Fruit fly (Drosophila melanogaster) whole organism, embryonic: ENCODE measurements around the gene CG18545.
A peak's percentile ranks its signal among the peaks of the same experiment; 100 is the strongest.

Experiments used
- Atf3 ChIP-seq: fragments of 200-800 bp; sonication (Bioruptor generic); optimal IDR thresholded peaks from 3 replicates; lab custom pipeline; 2016; ENCODE audit warnings: missing biosample characterization, missing genetic modification characterization
- CG10267 ChIP-seq: fragments of 200-800 bp; sonication (Bioruptor generic); optimal IDR thresholded peaks from 2 replicates; lab custom pipeline; 2018; ENCODE audit warnings: missing biosample characterization, mild to moderate bottlenecking, missing genetic modification characterization, moderate library complexity
- CG10274 ChIP-seq: fragments of 200-800 bp; sonication (Bioruptor generic); optimal IDR thresholded peaks from 3 replicates; lab custom pipeline; 2017; ENCODE audit warnings: missing biosample characterization, mild to moderate bottlenecking, missing genetic modification characterization
- CG12769 ChIP-seq: fragments of 200-800 bp; sonication (Bioruptor generic); optimal IDR thresholded peaks from 2 replicates; lab custom pipeline; 2019; ENCODE audit warnings: missing biosample characterization, mild to moderate bottlenecking, missing genetic modification characterization, moderate library complexity
- CG14710 ChIP-seq: fragments of 200-800 bp; sonication (Bioruptor generic); optimal IDR thresholded peaks from 3 replicates; lab custom pipeline; 2019; ENCODE audit warnings: missing biosample characterization, mild to moderate bottlenecking, missing genetic modification characterization, moderate library complexity
- CG14860 ChIP-seq: fragments of 200-800 bp; sonication (Bioruptor generic); IDR thresholded peaks from 3 replicates; pipeline ENCODE4 v1.3.6; 2022; ENCODE audit warnings: missing biosample characterization, missing genetic modification characterization; ENCODE audit not compliant: partially characterized antibody
- CG1529 ChIP-seq: fragments of 200-800 bp; sonication (Bioruptor generic); optimal IDR thresholded peaks from 3 replicates; lab custom pipeline; 2018; ENCODE audit warnings: missing biosample characterization, missing genetic modification characterization
- CG16779 ChIP-seq: fragments of 200-800 bp; sonication (Bioruptor generic); IDR thresholded peaks from 2 replicates; pipeline ENCODE4 v1.3.6; 2022; ENCODE audit warnings: missing biosample characterization, missing genetic modification characterization
- CG1832 ChIP-seq: fragments of 200-800 bp; sonication (Bioruptor generic); optimal IDR thresholded peaks from 2 replicates; lab custom pipeline; 2017; ENCODE audit warnings: missing biosample characterization, mild to moderate bottlenecking, missing genetic modification characterization, inconsistent platforms
- CG30403 ChIP-seq: fragments of 200-800 bp; sonication (Bioruptor generic); optimal IDR thresholded peaks from 3 replicates; lab custom pipeline; 2016; ENCODE audit warnings: missing biosample characterization, missing genetic modification characterization
- CG32532 ChIP-seq: fragments of 200-800 bp; sonication (Bioruptor generic); IDR thresholded peaks from 2 replicates; pipeline ENCODE4 v1.3.6; 2022; ENCODE audit warnings: missing biosample characterization, missing genetic modification characterization
- CG33557 ChIP-seq: fragments of 200-800 bp; sonication (Bioruptor generic); optimal IDR thresholded peaks from 2 replicates; lab custom pipeline; 2019; ENCODE audit warnings: missing biosample characterization, mild to moderate bottlenecking, missing genetic modification characterization, moderate library complexity
- CG3995 ChIP-seq: fragments of 200-800 bp; sonication (Bioruptor generic); optimal IDR thresholded peaks from 3 replicates; lab custom pipeline; 2016; ENCODE audit warnings: missing biosample characterization, missing genetic modification characterization
- CG4820 ChIP-seq: fragments of 200-800 bp; sonication (Bioruptor generic); optimal IDR thresholded peaks from 3 replicates; lab custom pipeline; 2016; ENCODE audit warnings: missing biosample characterization, missing genetic modification characterization
- CG5953 ChIP-seq: fragments of 200-800 bp; sonication (Bioruptor generic); IDR thresholded peaks from 2 replicates; pipeline ENCODE4 v1.3.6; 2022; ENCODE audit warnings: missing biosample characterization, missing genetic modification characterization
- CG7357 ChIP-seq: fragments of 200-800 bp; sonication (Bioruptor generic); IDR thresholded peaks from 3 replicates; pipeline ENCODE4 v1.3.6; 2022; ENCODE audit warnings: missing biosample characterization, missing genetic modification characterization
- CG7963 ChIP-seq: fragments of 200-800 bp; sonication (Bioruptor generic); IDR thresholded peaks from 3 replicates; pipeline ENCODE4 v1.3.6; 2022; ENCODE audit warnings: missing biosample characterization, missing genetic modification characterization; ENCODE audit not compliant: partially characterized antibody
- CG8290 ChIP-seq, 3 experiments: fragments of 200-800 bp; sonication (Bioruptor generic); optimal IDR thresholded peaks; 2 replicates each; lab custom pipeline; 2016 to 2019; ENCODE audit warnings: missing biosample characterization in 3 of 3, missing genetic modification characterization in 3 of 3, mild to moderate bottlenecking in 2 of 3, moderate library complexity in 1 of 3
- CG9215 ChIP-seq: fragments of 200-800 bp; sonication (Bioruptor generic); IDR thresholded peaks from 2 replicates; pipeline ENCODE4 v1.3.6; 2022; ENCODE audit warnings: missing biosample characterization, missing genetic modification characterization
- CG9437 ChIP-seq: fragments of 200-800 bp; sonication (Bioruptor generic); optimal IDR thresholded peaks from 2 replicates; lab custom pipeline; 2018; ENCODE audit warnings: missing biosample characterization, mild to moderate bottlenecking, missing genetic modification characterization
- CHES-1-like ChIP-seq: fragments of 200-800 bp; sonication (Bioruptor generic); optimal IDR thresholded peaks from 2 replicates; lab custom pipeline; 2016; ENCODE audit warnings: missing biosample characterization, missing genetic modification characterization
- Doc2 ChIP-seq: fragments of 200-800 bp; sonication (Bioruptor generic); IDR thresholded peaks from 2 replicates; pipeline ENCODE4 v1.3.6; 2022; ENCODE audit warnings: missing biosample characterization, missing genetic modification characterization
- GATAe ChIP-seq: fragments of 200-800 bp; sonication (Bioruptor generic); conservative IDR thresholded peaks from 2 replicates; pipeline ENCODE4 v1.3.6; 2022; ENCODE audit warnings: missing biosample characterization, missing genetic modification characterization
- H2.0 ChIP-seq: fragments of 200-800 bp; sonication (Bioruptor generic); IDR thresholded peaks from 2 replicates; pipeline ENCODE4 v1.3.6; 2022; ENCODE audit warnings: missing biosample characterization, missing genetic modification characterization
- HmgD ChIP-seq: fragments of 200-800 bp; sonication (Bioruptor generic); optimal IDR thresholded peaks from 3 replicates; lab custom pipeline; 2016; ENCODE audit warnings: missing biosample characterization, missing genetic modification characterization
- Mrtf ChIP-seq: fragments of 200-800 bp; sonication (Bioruptor generic); IDR thresholded peaks from 3 replicates; pipeline ENCODE4 v1.3.6; 2022; ENCODE audit warnings: missing biosample characterization, missing genetic modification characterization
- Opbp ChIP-seq: fragments of 200-800 bp; sonication (Bioruptor generic); IDR thresholded peaks from 3 replicates; pipeline ENCODE4 v1.3.6; 2022; ENCODE audit warnings: missing biosample characterization, missing genetic modification characterization; ENCODE audit not compliant: partially characterized antibody
- PHDP ChIP-seq: fragments of 200-800 bp; sonication (Bioruptor generic); optimal IDR thresholded peaks from 3 replicates; lab custom pipeline; 2018; ENCODE audit warnings: missing biosample characterization, mild to moderate bottlenecking, missing genetic modification characterization, moderate library complexity
- Ravus ChIP-seq: fragments of 200-800 bp; sonication (Bioruptor generic); IDR thresholded peaks from 2 replicates; pipeline ENCODE4 v1.3.6; 2022; ENCODE audit warnings: missing biosample characterization, missing genetic modification characterization
- Scr ChIP-seq: fragments of 200-800 bp; sonication (Bioruptor generic); IDR thresholded peaks from 2 replicates; pipeline ENCODE4 v1.3.6; 2022; ENCODE audit warnings: missing biosample characterization, missing genetic modification characterization; ENCODE audit not compliant: partially characterized antibody
- Trl ChIP-seq, 3 experiments: fragments of >200 bp in 2 of 3; fragments of 200-800 bp in 1 of 3; sonication (Bioruptor generic) in 1 of 3; optimal IDR thresholded peaks; 2 replicates in 1 of 3; 3 replicates in 2 of 3; lab custom pipeline; 2016 to 2017; ENCODE audit warnings: missing biosample characterization in 1 of 3, missing genetic modification characterization in 1 of 3
- Vsx1 ChIP-seq: fragments of 200-800 bp; sonication (Bioruptor generic); optimal IDR thresholded peaks from 2 replicates; lab custom pipeline; 2017; ENCODE audit warnings: missing biosample characterization, mild to moderate bottlenecking, missing genetic modification characterization, missing genetic modification reagents
- ap ChIP-seq: fragments of 200-800 bp; sonication (Bioruptor generic); IDR thresholded peaks from 2 replicates; pipeline ENCODE4 v1.3.6; 2022; ENCODE audit warnings: missing biosample characterization, missing genetic modification characterization
- ara ChIP-seq: fragments of 200-800 bp; sonication (Bioruptor generic); IDR thresholded peaks from 2 replicates; pipeline ENCODE4 v1.3.6; 2022; ENCODE audit warnings: missing biosample characterization, missing genetic modification characterization
- chinmo ChIP-seq: fragments of 200-800 bp; sonication (Bioruptor generic); IDR thresholded peaks from 4 replicates; pipeline ENCODE4 v1.3.6; 2022; ENCODE audit warnings: missing biosample characterization, missing genetic modification characterization; ENCODE audit not compliant: partially characterized antibody
- cwo ChIP-seq: fragments of 200-800 bp; sonication (Bioruptor generic); optimal IDR thresholded peaks from 3 replicates; lab custom pipeline; 2017; ENCODE audit warnings: missing biosample characterization, missing genetic modification characterization, mild to moderate bottlenecking, moderate library complexity, missing genetic modification reagents
- da ChIP-seq: fragments of 200-800 bp; sonication (Bioruptor generic); optimal IDR thresholded peaks from 2 replicates; lab custom pipeline; 2016; ENCODE audit warnings: missing biosample characterization, missing genetic modification characterization
- danr ChIP-seq: fragments of 200-800 bp; sonication (Bioruptor generic); IDR thresholded peaks from 2 replicates; pipeline ENCODE4 v1.3.6; 2022; ENCODE audit warnings: missing biosample characterization, missing genetic modification characterization
- exex ChIP-seq: fragments of 200-800 bp; sonication (Bioruptor generic); optimal IDR thresholded peaks from 4 replicates; lab custom pipeline; 2018; ENCODE audit warnings: missing biosample characterization, mild to moderate bottlenecking, missing genetic modification characterization, moderate library complexity
- hbn ChIP-seq: fragments of 200-800 bp; sonication (Bioruptor generic); IDR thresholded peaks from 2 replicates; pipeline ENCODE4 v1.3.6; 2022; ENCODE audit warnings: missing biosample characterization, missing genetic modification characterization; ENCODE audit not compliant: partially characterized antibody
- her ChIP-seq: fragments of 200-800 bp; sonication (Bioruptor generic); optimal IDR thresholded peaks from 2 replicates; lab custom pipeline; 2016; ENCODE audit warnings: missing biosample characterization, missing genetic modification characterization
- knrl ChIP-seq: fragments of 200-800 bp; sonication (Bioruptor generic); IDR thresholded peaks from 3 replicates; pipeline ENCODE4 v1.3.6; 2022; ENCODE audit warnings: missing biosample characterization, missing genetic modification characterization; ENCODE audit not compliant: partially characterized antibody
- lab ChIP-seq: fragments of 200-800 bp; sonication (Bioruptor generic); optimal IDR thresholded peaks from 3 replicates; lab custom pipeline; 2017; ENCODE audit warnings: missing biosample characterization, missing genetic modification characterization, mild to moderate bottlenecking, moderate library complexity, missing genetic modification reagents
- lilli ChIP-seq: fragments of 200-800 bp; sonication (Bioruptor generic); optimal IDR thresholded peaks from 3 replicates; lab custom pipeline; 2016; ENCODE audit warnings: missing biosample characterization, missing genetic modification characterization
- lola ChIP-seq, 3 experiments: fragments of >200 bp in 2 of 3; fragments of 200-800 bp in 1 of 3; sonication (Bioruptor generic) in 1 of 3; optimal IDR thresholded peaks; 2 replicates each; lab custom pipeline; 2017 to 2019; ENCODE audit warnings: missing biosample characterization in 3 of 3, missing genetic modification characterization in 3 of 3, mild to moderate bottlenecking in 1 of 3, moderate library complexity in 1 of 3
- peb ChIP-seq: fragments of 200-800 bp; sonication (Bioruptor generic); IDR thresholded peaks from 2 replicates; pipeline ENCODE4 v1.3.6; 2022; ENCODE audit warnings: missing biosample characterization, missing genetic modification characterization
- pho ChIP-seq: fragments of 200-800 bp; sonication (Bioruptor generic); optimal IDR thresholded peaks from 2 replicates; lab custom pipeline; 2016; ENCODE audit warnings: missing biosample characterization, missing genetic modification characterization
- row ChIP-seq: fragments of 200-800 bp; sonication (Bioruptor generic); IDR thresholded peaks from 3 replicates; pipeline ENCODE4 v1.3.6; 2022; ENCODE audit warnings: missing biosample characterization, missing genetic modification characterization
- sim ChIP-seq: fragments of 200-800 bp; sonication (Bioruptor generic); IDR thresholded peaks from 2 replicates; pipeline ENCODE4 v1.3.6; 2022; ENCODE audit warnings: missing biosample characterization, missing genetic modification characterization
- slou ChIP-seq: fragments of 200-800 bp; sonication (Bioruptor generic); optimal IDR thresholded peaks from 3 replicates; lab custom pipeline; 2016; ENCODE audit warnings: missing biosample characterization, missing genetic modification characterization
- wdn ChIP-seq: fragments of 200-800 bp; sonication (Bioruptor generic); IDR thresholded peaks from 2 replicates; pipeline ENCODE4 v1.3.6; 2022; ENCODE audit warnings: missing biosample characterization, missing genetic modification characterization

CG18545 gene

DNA sequence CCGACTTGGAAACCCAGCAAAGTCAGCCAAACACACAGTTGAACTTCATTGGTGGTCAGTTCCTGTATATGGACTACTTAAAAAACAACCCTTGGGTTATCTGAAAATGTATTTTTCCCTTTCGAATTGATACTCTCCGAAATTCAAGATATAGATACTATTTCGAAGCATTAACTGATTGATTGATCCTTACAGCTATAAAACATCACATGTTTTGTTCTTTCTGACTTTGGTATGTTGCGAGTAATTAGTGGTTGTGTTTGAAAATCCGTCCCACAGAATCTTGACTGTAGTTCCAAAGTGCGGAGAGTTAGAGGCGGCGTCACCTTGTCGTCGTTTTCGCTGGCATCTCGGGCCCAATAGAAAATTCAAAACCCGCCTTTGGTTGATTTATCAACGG lies 39.3 kb downstream of the CG18545 start (continued):
- no peak for TF ChIP-seq danr (GFP tag; lab: Robert Waterston, UW)
- no peak for TF ChIP-seq CG7357
- no peak for TF ChIP-seq Ravus
- no peak for TF ChIP-seq Atf3 (GFP tag; lab: Kevin White, UChicago)
- TF ChIP-seq hbn (GFP tag; lab: Robert Waterston, UW): no peak
- TF ChIP-seq CG33557 (GFP tag; lab: Kevin White, UChicago): no peak
- no peak for TF ChIP-seq sim
- TF ChIP-seq Vsx1 (GFP tag; lab: Kevin White, UChicago): no peak
- no peak for TF ChIP-seq slou
- TF ChIP-seq Opbp (GFP tag; lab: Robert Waterston, UW): no peak
- peak; percentile 8 for TF ChIP-seq lab (GFP tag; lab: Kevin White, UChicago)
- TF ChIP-seq CG1832 (GFP tag; lab: Kevin White, UChicago): no peak
- TF ChIP-seq CHES-1-like: no peak
- TF ChIP-seq CG1529 (GFP tag; lab: Kevin White, UChicago): no peak
- TF ChIP-seq CG8290 (GFP tag; optimal IDR thresholded peaks at IDR 0.05; lab: Kevin White, UChicago): no peak
- peak in 1 of 2 experiments; percentile 49 for TF ChIP-seq CG8290 (tag; optimal IDR thresholded peaks at IDR 0.05; lab: Kevin White, UChicago)
- no peak for TF ChIP-seq CG32532 (GFP tag; lab: Robert Waterston, UW)
- TF ChIP-seq CG12769: peak; percentile 4
- TF ChIP-seq Mrtf (GFP tag; lab: Robert Waterston, UW): no peak
- TF ChIP-seq exex (tag; lab: Kevin White, UChicago): no peak
- no peak for TF ChIP-seq CG14710
- no peak for TF ChIP-seq CG9437 (GFP tag; lab: Kevin White, UChicago)
- TF ChIP-seq da: no peak
- TF ChIP-seq ara: no peak
- TF ChIP-seq row (GFP tag; lab: Robert Waterston, UW): no peak
- no peak for TF ChIP-seq Scr (GFP tag; lab: Robert Waterston, UW)
- TF ChIP-seq wdn (GFP tag; lab: Robert Waterston, UW): no peak
- no peak for TF ChIP-seq PHDP (tag; lab: Kevin White, UChicago)
- no peak for TF ChIP-seq CG30403 (GFP tag; lab: Kevin White, UChicago)
- TF ChIP-seq CG4820 (GFP tag; lab: Kevin White, UChicago): no peak
- TF ChIP-seq peb: no peak
- peak; percentile 11 for TF ChIP-seq cwo (GFP tag; lab: Kevin White, UChicago)
- TF ChIP-seq CG3995 (GFP tag; lab: Kevin White, UChicago): no peak
- TF ChIP-seq CG10274 (GFP tag; lab: Kevin White, UChicago): no peak
- TF ChIP-seq GATAe (GFP tag; lab: Robert Waterston, UW): no peak
- no peak for TF ChIP-seq Doc2
- TF ChIP-seq CG10267 (tag; lab: Kevin White, UChicago): no peak
- TF ChIP-seq Trl (optimal IDR thresholded peaks at IDR 0.05; lab: Kevin White, UChicago): no peak
- no peak for TF ChIP-seq Trl (GFP tag; optimal IDR thresholded peaks at IDR 0.05; lab: Kevin White, UChicago)
- TF ChIP-seq lilli: peak; percentile 19
- no peak for TF ChIP-seq lola (GFP tag; optimal IDR thresholded peaks at IDR 0.05; lab: Kevin White, UChicago)
- no peak for TF ChIP-seq knrl (GFP tag; lab: Robert Waterston, UW)
- peak; percentile 2 for TF ChIP-seq her (GFP tag; lab: Kevin White, UChicago)
- no peak for TF ChIP-seq ap
- no peak for TF ChIP-seq CG14860 (GFP tag; lab: Robert Waterston, UW)
- no peak for TF ChIP-seq H2.0 (GFP tag; lab: Robert Waterston, UW)
- no peak for TF ChIP-seq CG9215
- TF ChIP-seq HmgD (GFP tag; lab: Kevin White, UChicago): no peak
- TF ChIP-seq CG5953 (GFP tag; lab: Robert Waterston, UW): no peak
- TF ChIP-seq CG16779 (GFP tag; lab: Robert Waterston, UW): no peak
- peak; percentile 9 for TF ChIP-seq pho (GFP tag; lab: Kevin White, UChicago)
- no peak for TF ChIP-seq chinmo
- no peak for TF ChIP-seq CG7963
